Worm (Caenorhabditis elegans) whole organism, L3 larva: Measurements from ENCODE around the gene ifd-2.

Source experiments
- ZK546.5 ChIP-seq: sonication (generic microtip); optimal IDR thresholded peaks from 2 replicates; lab custom pipeline; 2017; ENCODE audit warnings: missing biosample characterization, missing genetic modification characterization
- fos-1 ChIP-seq: fragments of 150-350 bp; optimal IDR thresholded peaks from 2 replicates; lab custom pipeline; 2014; ENCODE audit warnings: missing biosample characterization, missing genetic modification characterization
- mdl-1 ChIP-seq: fragments of 150-350 bp; optimal IDR thresholded peaks from 2 replicates; lab custom pipeline; 2014; ENCODE audit warnings: missing biosample characterization, missing genetic modification characterization

DNA sequence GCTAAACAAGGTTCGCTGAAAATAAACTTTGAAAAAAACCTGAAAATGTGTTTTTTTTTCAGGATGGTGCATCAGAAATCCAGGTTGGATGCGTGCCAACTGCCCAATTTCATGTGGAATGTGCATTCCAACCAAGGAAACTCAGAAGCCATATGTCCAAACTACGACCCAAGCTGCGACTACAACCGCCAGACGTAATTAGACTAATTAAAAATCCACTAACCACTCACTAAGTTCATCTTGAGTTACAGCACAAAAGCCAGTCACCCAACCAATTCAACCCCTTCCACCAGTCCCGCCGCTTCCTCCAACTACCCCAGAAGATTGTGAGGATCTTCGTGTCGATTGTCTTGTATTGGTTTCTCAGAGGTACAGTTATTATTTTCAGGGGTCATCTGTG lies 36.5 kb downstream of the ifd-2 start:
- no peak for TF ChIP-seq mdl-1 (tag; lab: Kevin White, UChicago)
- no peak for TF ChIP-seq ZK546.5
- TF ChIP-seq fos-1 (tag; lab: Kevin White, UChicago) = no peak
